Worm (Caenorhabditis elegans): ENCODE results near the gene F54D5.17.

F54D5.17 gene

ce11 chrII:11596157-11596740, 39.8 kb downstream of the F54D5.17 start (continued):
- TF ChIP-seq egl-44 (GFP tag; IDR thresholded peaks at IDR 0.05) (no peak), nhr-120 (GFP tag; IDR thresholded peaks at IDR 0.05) (no peak), tbp1 (GFP tag; optimal IDR thresholded peaks at IDR 0.05) (peak; percentile 11), pbrm-1 (GFP tag; IDR thresholded peaks at IDR 0.05) (peak; percentile 69; the same call in 1 of the 2 replicates), K12H6.12 (tag; optimal IDR thresholded peaks at IDR 0.05) (no peak), tlf-1 (GFP tag; optimal IDR thresholded peaks at IDR 0.05) (peak; percentile 65), F39B2.1 (GFP tag; IDR thresholded peaks at IDR 0.05) (no peak), let-526 (GFP tag; IDR thresholded peaks at IDR 0.05) (no peak), mcd-1 (GFP tag; IDR thresholded peaks at IDR 0.05) (peak; percentile 57; the same call in 1 of the 2 replicates), efl-1 (GFP tag; optimal IDR thresholded peaks at IDR 0.05) (peak; percentile 82), akir-1 (GFP tag; optimal IDR thresholded peaks at IDR 0.05) (no peak), ccch-3 (GFP tag; optimal IDR thresholded peaks at IDR 0.05) (no peak), Y53G8AR.9 (GFP tag; conservative IDR thresholded peaks at IDR 0.05) (peak; percentile 64; the same call in 1 of the 2 replicates), C17E4.6 (GFP tag; IDR thresholded peaks at IDR 0.05) (no peak), snpc-4 (GFP tag; optimal IDR thresholded peaks at IDR 0.05) (no peak), snpc-4 (tag; optimal IDR thresholded peaks at IDR 0.05) (peak in 2 of 4 experiments; percentile 24 to 34), lin-35 (GFP tag; optimal IDR thresholded peaks at IDR 0.05) (peak in 1 of 3 experiments; percentile 9), rec-8 (tag; optimal IDR thresholded peaks at IDR 0.05) (peak in 1 of 2 experiments; percentile 9), xnd-1 (tag; optimal IDR thresholded peaks at IDR 0.05) (peak; percentile 75), lsl-1 (GFP tag; optimal IDR thresholded peaks at IDR 0.05) (peak; percentile 89), hmg-20 (GFP tag; IDR thresholded peaks at IDR 0.05) (peak; percentile 54; the same call in 1 of the 2 replicates), rcor-1 (GFP tag; IDR thresholded peaks at IDR 0.05) (peak; percentile 33; the same call in 1 of the 2 replicates), hsf-1 (GFP tag; IDR thresholded peaks at IDR 0.05) (peak; percentile 92), gei-17 (GFP tag; optimal IDR thresholded peaks at IDR 0.05) (no peak), rpc-1 (optimal IDR thresholded peaks at IDR 0.05) (no peak), rpc-1 (tag; optimal IDR thresholded peaks at IDR 0.05) (no peak), F52B5.7 (tag; optimal IDR thresholded peaks at IDR 0.05) (no peak), mxl-1 (tag; optimal IDR thresholded peaks at IDR 0.05) (no peak), him-1 (tag; optimal IDR thresholded peaks at IDR 0.05) (peak; percentile 26), D2030.7 (GFP tag; IDR thresholded peaks at IDR 0.05) (peak; percentile 76), ztf-3 (GFP tag; optimal IDR thresholded peaks at IDR 0.05) (no peak), ztf-18 (tag; optimal IDR thresholded peaks at IDR 0.05) (peak; percentile 32), F33H1.4 (GFP tag; IDR thresholded peaks at IDR 0.05) (peak; percentile 83), athp-1 (tag; optimal IDR thresholded peaks at IDR 0.05) (peak; percentile 60), snpc-3.4 (tag; optimal IDR thresholded peaks at IDR 0.05) (peak; percentile 75), dpl-1 (GFP tag; optimal IDR thresholded peaks at IDR 0.05) (peak; percentile 40), ztf-26 (tag; optimal IDR thresholded peaks at IDR 0.05) (no peak), cebp-1 (GFP tag; IDR thresholded peaks at IDR 0.05) (no peak), cebp-1 (tag; optimal IDR thresholded peaks at IDR 0.05) (peak; percentile 28), die-1 (tag; optimal IDR thresholded peaks at IDR 0.05) (peak; percentile 11), nhr-179 (tag; optimal IDR thresholded peaks at IDR 0.05) (no peak), nfya-2 (GFP tag; IDR thresholded peaks at IDR 0.05) (no peak), ceh-100 (GFP tag; IDR thresholded peaks at IDR 0.05) (peak; percentile 52; the same call in 1 of the 2 replicates)

Data from whole organism, young adult.